Fruit fly (Drosophila melanogaster) whole organism: Measurements from ENCODE around the gene if.

ENCODE experiments used
- CG8478 ChIP-seq: fragments of >200 bp; optimal IDR thresholded peaks from 2 replicates; lab custom pipeline; 2018; ENCODE audit warnings: inconsistent platforms
- Dll ChIP-seq: fragments of >200 bp; optimal IDR thresholded peaks from 2 replicates; lab custom pipeline; 2017
- EcR ChIP-seq, 2 experiments: fragments of >200 bp; optimal IDR thresholded peaks; 2 replicates each; lab custom pipeline; 2017; ENCODE audit warnings: missing biosample characterization in 2 of 2, missing genetic modification characterization in 2 of 2, missing genetic modification reagents in 2 of 2
- pan ChIP-seq: fragments of >200 bp; optimal IDR thresholded peaks from 2 replicates; lab custom pipeline; 2017
- psq ChIP-seq: fragments of >200 bp; optimal IDR thresholded peaks from 2 replicates; lab custom pipeline; 2017
- usp ChIP-seq: fragments of >200 bp; optimal IDR thresholded peaks from 2 replicates; lab custom pipeline; 2017; ENCODE audit warnings: missing biosample characterization, missing genetic modification characterization, mixed read lengths

if gene

dm6 chrX:16783141-16783715 lies at the start of gene if:
Gene if (minus strand): TSS chrX:16783434.
- no peak for TF ChIP-seq psq (lab: Kevin White, UChicago)
- TF ChIP-seq CG8478: no peak
- TF ChIP-seq EcR (GFP tag; optimal IDR thresholded peaks at IDR 0.05; lab: Kevin White, UChicago): no peak
- no peak for TF ChIP-seq Dll (lab: Kevin White, UChicago)
- no peak for TF ChIP-seq usp (GFP tag; lab: Kevin White, UChicago)
- TF ChIP-seq pan (lab: Kevin White, UChicago): no peak

- TF ChIP-seq CG8478 (no peak), usp (GFP tag; lab: Kevin White, UChicago) (no peak), psq (lab: Kevin White, UChicago) (no peak), pan (lab: Kevin White, UChicago) (no peak), Dll (lab: Kevin White, UChicago) (no peak), EcR (GFP tag; optimal IDR thresholded peaks at IDR 0.05; lab: Kevin White, UChicago) (no peak)
Observed at dm6 chrX:16831848-16832247, 48.6 kb upstream of the if start.

DNA sequence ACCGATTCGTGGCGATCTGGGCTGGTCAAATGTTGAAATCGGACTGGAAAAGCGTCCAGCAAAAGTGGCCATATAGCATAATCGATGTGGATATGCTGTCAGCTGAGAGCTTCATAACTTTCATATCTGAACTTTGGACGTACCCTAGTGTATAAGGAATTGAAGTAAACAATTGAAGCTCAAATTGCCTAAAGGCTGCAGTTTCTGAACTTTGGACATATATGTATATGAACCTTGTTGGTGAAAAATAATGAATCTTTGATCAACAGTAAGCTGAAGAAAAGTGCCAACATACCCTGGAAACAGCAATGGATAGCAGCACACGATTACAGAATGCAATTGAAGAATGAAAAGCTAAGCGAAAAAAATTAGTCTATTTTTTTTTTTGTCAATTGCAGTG lies 46.8 kb upstream of the if start:
- TF ChIP-seq Dll (lab: Kevin White, UChicago) (no peak), usp (GFP tag; lab: Kevin White, UChicago) (no peak), CG8478 (no peak), pan (lab: Kevin White, UChicago) (no peak), EcR (GFP tag; optimal IDR thresholded peaks at IDR 0.05; lab: Kevin White, UChicago) (no peak), psq (lab: Kevin White, UChicago) (no peak)

- TF ChIP-seq EcR (GFP tag; optimal IDR thresholded peaks at IDR 0.05; lab: Kevin White, UChicago) (no peak), usp (GFP tag; lab: Kevin White, UChicago) (no peak), psq (lab: Kevin White, UChicago) (no peak), CG8478 (no peak), Dll (lab: Kevin White, UChicago) (no peak), pan (lab: Kevin White, UChicago) (no peak)
Observed at dm6 chrX:16829439-16830028, 46.3 kb upstream of the if start.

dm6 chrX:16822080-16822479 lies 38.8 kb upstream of the if start:
- TF ChIP-seq pan (lab: Kevin White, UChicago) (no peak), psq (lab: Kevin White, UChicago) (no peak), Dll (lab: Kevin White, UChicago) (no peak), CG8478 (no peak), usp (GFP tag; lab: Kevin White, UChicago) (no peak), EcR (GFP tag; optimal IDR thresholded peaks at IDR 0.05; lab: Kevin White, UChicago) (no peak)

dm6 chrX:16821216-16821615 lies 38.0 kb upstream of the if start:
- no peak for TF ChIP-seq usp (GFP tag; lab: Kevin White, UChicago)
- TF ChIP-seq psq (lab: Kevin White, UChicago): no peak
- TF ChIP-seq CG8478: no peak
- TF ChIP-seq Dll (lab: Kevin White, UChicago): no peak
- no peak for TF ChIP-seq EcR (GFP tag; optimal IDR thresholded peaks at IDR 0.05; lab: Kevin White, UChicago)
- TF ChIP-seq pan (lab: Kevin White, UChicago): no peak

DNA sequence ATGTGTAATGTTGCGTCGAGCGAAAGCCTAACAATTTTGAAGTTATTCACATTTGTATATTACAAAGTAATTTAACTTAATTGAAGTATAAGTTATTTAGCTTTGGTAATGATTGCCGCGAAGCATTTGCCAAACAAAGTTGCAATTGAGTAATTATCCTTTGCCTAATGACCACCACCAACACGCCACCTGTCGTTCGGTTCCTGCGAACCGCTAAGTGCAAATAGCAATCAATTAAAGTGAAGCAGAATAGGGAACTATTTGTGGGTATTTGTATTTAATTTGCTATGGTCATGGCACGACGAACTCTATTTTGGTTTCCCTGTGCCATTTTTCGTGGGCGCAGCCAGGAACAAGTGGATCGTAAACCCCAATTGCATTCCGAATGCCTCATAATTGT lies 37.4 kb upstream of the if start:
- TF ChIP-seq usp (GFP tag; lab: Kevin White, UChicago): no peak
- TF ChIP-seq Dll (lab: Kevin White, UChicago): no peak
- TF ChIP-seq psq (lab: Kevin White, UChicago): no peak
- no peak for TF ChIP-seq EcR (GFP tag; optimal IDR thresholded peaks at IDR 0.05; lab: Kevin White, UChicago)

DNA sequence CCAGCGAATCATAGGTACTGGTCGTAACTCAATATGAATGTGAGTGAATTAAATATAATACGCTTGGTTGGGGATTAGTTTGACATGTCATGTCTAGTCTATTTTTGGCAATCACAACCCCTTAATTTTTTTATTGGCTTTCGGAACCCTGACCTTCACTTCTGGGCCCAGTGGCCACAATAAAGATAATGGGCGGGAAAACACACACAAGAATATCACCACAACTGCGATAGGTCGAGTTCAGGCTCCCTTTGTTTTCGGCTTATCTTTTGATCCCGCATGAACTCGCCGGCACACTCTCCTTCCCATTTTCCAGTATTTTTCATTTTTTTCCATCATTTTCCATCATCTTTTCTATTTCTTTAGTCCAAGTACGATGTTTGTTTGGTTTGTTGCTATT lies 35.0 kb upstream of the if start:
- TF ChIP-seq Dll (lab: Kevin White, UChicago) (no peak), CG8478 (no peak), pan (lab: Kevin White, UChicago) (no peak), psq (lab: Kevin White, UChicago) (no peak), EcR (GFP tag; optimal IDR thresholded peaks at IDR 0.05; lab: Kevin White, UChicago) (no peak), usp (GFP tag; lab: Kevin White, UChicago) (no peak)

dm6 chrX:16816500-16816899 lies 33.3 kb upstream of the if start:
- TF ChIP-seq psq (lab: Kevin White, UChicago): no peak
- TF ChIP-seq CG8478: no peak
- no peak for TF ChIP-seq EcR (GFP tag; optimal IDR thresholded peaks at IDR 0.05; lab: Kevin White, UChicago)
- TF ChIP-seq usp (GFP tag; lab: Kevin White, UChicago): no peak
- TF ChIP-seq Dll (lab: Kevin White, UChicago): no peak
- TF ChIP-seq pan (lab: Kevin White, UChicago): no peak

- TF ChIP-seq psq (lab: Kevin White, UChicago) (no peak), Dll (lab: Kevin White, UChicago) (no peak), pan (lab: Kevin White, UChicago) (no peak), usp (GFP tag; lab: Kevin White, UChicago) (no peak), CG8478 (no peak), EcR (GFP tag; optimal IDR thresholded peaks at IDR 0.05; lab: Kevin White, UChicago) (no peak)
Observed at dm6 chrX:16815168-16815567, 31.9 kb upstream of the if start.

- TF ChIP-seq psq (lab: Kevin White, UChicago) (no peak), EcR (GFP tag; optimal IDR thresholded peaks at IDR 0.05; lab: Kevin White, UChicago) (no peak), usp (GFP tag; lab: Kevin White, UChicago) (no peak), pan (lab: Kevin White, UChicago) (no peak), CG8478 (no peak), Dll (lab: Kevin White, UChicago) (no peak)
Observed at dm6 chrX:16814351-16814750, 31.1 kb upstream of the if start.

DNA sequence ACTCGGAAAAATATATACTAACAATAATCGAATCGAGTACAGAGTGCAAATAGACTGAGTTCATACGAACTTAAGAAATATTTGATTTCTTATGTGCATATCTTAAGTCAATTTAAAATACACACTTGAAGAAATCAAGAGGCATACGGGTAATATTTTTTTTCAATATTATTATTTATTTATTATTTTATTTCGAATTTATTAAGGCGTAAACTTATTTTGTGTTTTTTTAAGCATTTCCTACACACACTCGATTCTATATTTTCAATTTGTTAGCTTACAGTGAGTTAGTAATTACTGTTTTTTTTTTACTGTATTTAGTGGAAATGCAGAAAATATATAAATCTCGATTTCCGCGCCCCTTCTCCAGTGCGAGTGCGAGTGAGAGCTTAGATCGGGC lies 30.0 kb upstream of the if start:
- TF ChIP-seq psq (lab: Kevin White, UChicago) (no peak), usp (GFP tag; lab: Kevin White, UChicago) (no peak), EcR (GFP tag; optimal IDR thresholded peaks at IDR 0.05; lab: Kevin White, UChicago) (no peak), Dll (lab: Kevin White, UChicago) (no peak), CG8478 (no peak), pan (lab: Kevin White, UChicago) (no peak)
